Fruit fly (Drosophila melanogaster) ovary, adult (tissue): ENCODE measurements around the gene CG14855.

ENCODE experiments used
- CG17801 ChIP-seq: fragments of 200-800 bp; optimal IDR thresholded peaks from 2 replicates; lab custom pipeline; 2019; ENCODE audit warnings: missing biosample characterization, mild to moderate bottlenecking, missing genetic modification characterization, moderate library complexity; ENCODE audit not compliant: partially characterized antibody

CG14855 gene

dm6 chr3R:14779733-14780278 lies 16.3 kb upstream of the CG14855 start:
- no peak for TF ChIP-seq CG17801 (GFP tag; lab: Kevin White, UChicago)

DNA sequence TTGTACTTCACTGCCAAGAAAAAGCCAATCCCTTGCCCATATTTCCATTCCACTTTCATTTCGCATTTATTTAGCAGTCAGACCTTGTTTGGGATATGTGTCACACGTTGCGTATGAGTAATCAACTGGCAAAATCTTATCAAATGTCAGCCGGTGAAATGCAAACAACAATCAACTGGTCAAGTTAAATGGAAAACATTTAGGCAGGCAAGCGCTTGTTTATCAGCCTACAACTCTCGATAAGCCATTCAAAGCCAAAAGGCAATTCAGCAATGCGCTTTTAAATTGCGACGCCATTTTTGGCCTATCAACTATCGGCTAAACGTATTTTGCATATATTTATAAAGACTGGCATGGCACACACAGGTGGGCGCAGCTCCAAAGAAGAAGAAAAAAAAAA lies 15.4 kb upstream of the CG14855 start:
- TF ChIP-seq CG17801 (GFP tag; lab: Kevin White, UChicago): no peak

DNA sequence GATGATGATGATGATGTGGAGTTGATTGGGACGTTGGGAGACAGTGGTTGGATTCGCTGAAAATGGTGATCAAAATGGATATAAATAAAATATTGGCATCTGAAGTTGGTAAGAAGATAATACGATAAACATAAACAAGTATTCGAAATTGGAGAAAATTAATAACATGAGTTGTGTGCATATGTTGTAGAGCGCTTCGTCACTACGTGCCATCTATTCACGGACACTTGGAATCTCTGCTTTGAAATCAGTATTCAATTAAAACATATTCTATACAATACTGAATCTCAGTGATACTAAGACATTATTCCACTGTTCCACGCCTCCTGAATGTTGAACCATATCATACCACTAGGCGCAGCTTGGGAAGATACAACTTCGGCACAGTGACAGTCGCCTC lies 10.8 kb upstream of the CG14855 start:
- TF ChIP-seq CG17801 (GFP tag; lab: Kevin White, UChicago): no peak

DNA sequence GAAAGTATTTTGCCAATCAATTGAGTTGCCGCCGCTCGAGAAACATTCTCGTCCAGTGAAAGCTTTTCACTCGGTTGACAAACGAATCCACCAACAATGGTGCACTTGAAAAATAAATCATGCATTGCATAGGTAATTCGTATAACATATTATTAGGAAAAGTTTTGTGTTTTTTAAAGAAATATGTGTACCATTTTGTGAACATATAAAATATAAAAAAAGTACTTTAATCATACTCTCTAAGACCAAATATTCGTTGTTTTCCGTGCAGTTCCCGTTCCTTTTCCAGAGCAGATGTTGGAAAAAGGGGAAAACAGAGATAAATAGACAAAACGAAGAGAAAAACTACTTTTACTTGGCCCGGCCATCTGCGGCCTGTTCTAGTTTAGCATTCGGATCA lies 9.4 kb upstream of the CG14855 start:
- no peak for TF ChIP-seq CG17801 (GFP tag; lab: Kevin White, UChicago)

- TF ChIP-seq CG17801 (GFP tag; lab: Kevin White, UChicago): no peak
Observed at dm6 chr3R:14798626-14799258, 2.6 kb downstream of the CG14855 start, which contains the start of gene CG14856. Gene CG14856 (plus strand): TSS chr3R:14798986.

DNA sequence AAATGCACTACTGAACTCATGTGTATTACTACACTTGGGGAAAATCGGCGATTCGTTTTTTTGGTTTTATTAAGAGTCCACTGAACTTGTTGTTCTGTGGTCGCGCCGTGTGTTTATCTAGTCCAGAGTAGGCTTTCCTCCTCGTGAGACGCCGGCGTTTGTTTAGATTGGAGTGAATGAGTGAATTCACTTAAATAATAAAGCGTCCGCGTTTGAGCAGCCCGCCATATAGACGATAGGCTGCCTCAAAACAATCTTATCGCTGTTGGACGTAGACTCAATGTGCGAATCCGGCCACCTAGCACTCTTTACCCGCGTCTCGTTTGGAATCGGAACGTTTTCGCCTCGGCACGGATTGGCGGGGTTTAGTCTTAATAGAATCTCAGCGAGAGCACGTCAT lies 5.3 kb downstream of the CG14855 start, which contains the start of gene CG14857:
Gene CG14857, plus strand, starts transcription at position 367 of the 400 bp plus-strand sequence.
- TF ChIP-seq CG17801 (GFP tag; lab: Kevin White, UChicago): no peak

- TF ChIP-seq CG17801 (GFP tag; lab: Kevin White, UChicago): no peak
Observed at dm6 chr3R:14810703-14811102, 14.6 kb downstream of the CG14855 start.

DNA sequence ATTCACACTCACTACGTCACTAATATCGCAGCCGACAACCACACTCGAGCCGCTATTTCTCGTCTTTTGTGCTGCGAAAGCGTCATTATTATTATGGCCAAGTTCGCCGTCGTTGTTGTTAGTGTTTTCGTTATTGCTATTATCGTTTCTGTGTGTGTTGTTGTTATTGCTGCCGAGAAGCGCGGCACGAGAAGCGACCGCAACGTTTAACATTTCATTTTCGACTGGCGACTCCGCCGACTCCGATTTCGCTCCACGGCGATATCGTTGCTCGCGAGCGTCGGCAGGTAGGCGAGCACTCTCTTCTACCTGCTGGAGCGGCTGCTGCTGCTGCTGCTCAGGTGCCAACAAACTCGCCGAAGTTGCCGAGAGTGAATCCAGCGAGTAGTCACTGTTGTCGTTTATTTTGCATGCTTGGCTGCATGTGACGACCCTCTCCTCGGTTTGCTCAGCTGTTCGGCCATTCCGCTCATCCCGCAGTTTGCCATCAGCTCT lies 21.7 kb downstream of the CG14855 start:
- TF ChIP-seq CG17801 (GFP tag; lab: Kevin White, UChicago): peak; percentile 69

dm6 chr3R:14819711-14820153 lies 23.6 kb downstream of the CG14855 start:
- TF ChIP-seq CG17801 (GFP tag; lab: Kevin White, UChicago): peak; percentile 5

DNA sequence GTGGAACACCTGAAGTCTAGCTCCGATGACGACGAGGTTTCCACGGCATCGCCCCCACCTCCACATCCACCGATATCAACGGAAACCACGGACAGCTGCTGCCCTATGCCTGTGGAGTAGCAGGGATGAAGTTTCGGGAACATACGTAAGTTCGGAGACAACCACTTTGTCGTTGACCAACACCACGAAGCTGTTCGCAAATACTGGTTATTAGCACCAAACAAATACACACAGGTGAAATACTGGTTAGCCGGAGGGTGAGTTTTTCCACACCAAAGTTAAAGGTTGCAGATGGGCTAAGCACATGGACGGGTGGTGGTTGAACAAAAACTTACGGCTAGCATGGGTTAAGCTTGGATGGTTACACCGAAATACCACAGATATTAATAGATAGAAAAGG lies 25.1 kb downstream of the CG14855 start:
- no peak for TF ChIP-seq CG17801 (GFP tag; lab: Kevin White, UChicago)

DNA sequence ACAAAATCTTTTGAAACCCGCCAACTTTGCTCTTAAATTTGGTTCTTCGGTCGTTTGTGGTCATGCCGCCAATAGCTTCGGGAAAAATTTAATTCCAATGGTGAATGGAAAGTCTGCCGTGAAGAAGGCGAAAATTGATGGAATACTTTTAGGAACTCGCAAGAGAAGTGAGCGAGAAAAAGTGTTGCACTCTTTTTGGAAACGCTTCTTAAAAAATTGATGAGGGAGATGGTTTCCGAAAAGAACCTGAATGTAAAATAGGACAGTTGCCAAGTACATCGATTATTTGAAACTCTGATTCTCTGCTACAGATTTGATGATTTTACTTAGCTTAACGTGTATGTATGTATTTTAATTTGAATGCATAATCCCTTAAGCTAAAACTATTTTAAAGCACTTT lies 26.8 kb downstream of the CG14855 start:
- no peak for TF ChIP-seq CG17801 (GFP tag; lab: Kevin White, UChicago)

dm6 chr3R:14830262-14830758 lies 34.2 kb downstream of the CG14855 start:
- TF ChIP-seq CG17801 (GFP tag; lab: Kevin White, UChicago): no peak

- TF ChIP-seq CG17801 (GFP tag; lab: Kevin White, UChicago): no peak
Observed at dm6 chr3R:14832256-14832655, 36.2 kb downstream of the CG14855 start.

dm6 chr3R:14844743-14845142 lies 48.6 kb downstream of the CG14855 start, which contains the start of gene CG3610:
Gene CG3610 (plus strand): TSS chr3R:14845043.
- no peak for TF ChIP-seq CG17801 (GFP tag; lab: Kevin White, UChicago)

DNA sequence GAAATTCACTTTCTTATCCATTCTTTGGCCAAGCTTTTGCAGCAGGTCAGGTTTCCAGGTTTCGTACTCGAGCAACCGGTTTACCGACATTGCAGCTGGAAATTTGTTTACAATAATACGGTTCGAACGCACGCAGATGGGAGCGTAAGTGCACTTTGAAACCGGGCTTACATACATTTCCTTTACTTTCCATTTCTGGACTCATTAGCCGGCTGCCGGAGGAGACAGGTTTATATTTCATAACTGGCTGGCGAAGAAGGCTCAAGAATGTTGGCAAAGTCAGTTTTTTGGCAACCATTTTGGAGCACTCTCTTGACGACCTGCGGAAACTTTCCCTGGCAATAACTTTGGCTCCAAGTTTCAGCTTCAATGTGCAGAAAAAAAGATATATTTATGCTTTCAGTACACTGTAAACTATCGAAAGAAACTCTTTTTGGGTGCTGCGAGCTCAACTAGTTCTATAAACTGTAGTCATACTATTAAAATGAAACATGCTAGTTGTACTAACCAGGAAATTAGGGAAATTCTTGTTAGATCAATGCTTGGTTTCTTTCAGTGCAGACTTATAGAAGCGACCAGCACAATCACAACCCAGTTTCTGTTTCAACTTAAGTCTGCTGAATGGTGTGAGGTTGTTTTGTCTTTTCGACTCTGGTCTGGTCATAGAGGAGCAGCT lies 51.0 kb downstream of the CG14855 start:
- TF ChIP-seq CG17801 (GFP tag; lab: Kevin White, UChicago): no peak
